Worm (Caenorhabditis elegans): ENCODE measurements around the gene Y39A3B.7.

- no peak for TF ChIP-seq ets-7 (tag; optimal IDR thresholded peaks at IDR 0.05)
- no peak for TF ChIP-seq tbx-37 (GFP tag; conservative IDR thresholded peaks at IDR 0.05)
- TF ChIP-seq scrt-1 (GFP tag; IDR thresholded peaks at IDR 0.05), result no peak
- no peak for TF ChIP-seq ama-1 (optimal IDR thresholded peaks at IDR 0.05)
- no peak for TF ChIP-seq pes-1 (GFP tag; IDR thresholded peaks at IDR 0.05)
- no peak for TF ChIP-seq hnd-1 (tag; optimal IDR thresholded peaks at IDR 0.05)
- TF ChIP-seq sea-1 (GFP tag; conservative IDR thresholded peaks at IDR 0.05), result no peak
- TF ChIP-seq hmbx-1 (tag; optimal IDR thresholded peaks at IDR 0.05), result no peak
- TF ChIP-seq ceh-13 (GFP tag; optimal IDR thresholded peaks at IDR 0.05), result no peak
- TF ChIP-seq flt-1 (GFP tag; IDR thresholded peaks at IDR 0.05), result no peak
- no peak for TF ChIP-seq F13C5.2 (tag; optimal IDR thresholded peaks at IDR 0.05)
- no peak for TF ChIP-seq B0310.2 (tag; optimal IDR thresholded peaks at IDR 0.05)
- no peak for TF ChIP-seq ceh-36 (tag; optimal IDR thresholded peaks at IDR 0.05)
Measured at ce11 chrIII:2031746-2032145, 47.0 kb upstream of the Y39A3B.7 start.

Data from whole organism, early embryonic.